Worm (Caenorhabditis elegans) whole organism, L1 larva: ENCODE measurements around the gene clec-168.

ENCODE experiments used
- C34B4.2 ChIP-seq: sonication (generic microtip); optimal IDR thresholded peaks from 2 replicates; lab custom pipeline; 2017; ENCODE audit warnings: mild to moderate bottlenecking, missing genetic modification characterization, missing compliant biosample characterization
- F16B12.6 ChIP-seq: fragments of 150-350 bp; optimal IDR thresholded peaks from 2 replicates; lab custom pipeline; 2014; ENCODE audit warnings: missing biosample characterization, missing genetic modification characterization
- ama-1 ChIP-seq: fragments of 150-350 bp; optimal IDR thresholded peaks from 2 replicates; lab custom pipeline; 2014
- lir-3 ChIP-seq: sonication (generic microtip); optimal IDR thresholded peaks from 2 replicates; lab custom pipeline; 2016; ENCODE audit warnings: mild to moderate bottlenecking, missing genetic modification characterization, moderate library complexity, missing compliant biosample characterization; ENCODE audit not compliant: poor library complexity
- nhr-28 ChIP-seq: fragments of 150-350 bp; optimal IDR thresholded peaks from 2 replicates; lab custom pipeline; 2014; ENCODE audit warnings: missing biosample characterization, missing genetic modification characterization
- skn-1 ChIP-seq: fragments of 150-350 bp; optimal IDR thresholded peaks from 2 replicates; lab custom pipeline; 2014; ENCODE audit warnings: missing biosample characterization, missing genetic modification characterization

- TF ChIP-seq C34B4.2 (no peak), lir-3 (tag; lab: Kevin White, UChicago) (no peak), skn-1 (tag; lab: Kevin White, UChicago) (no peak), nhr-28 (tag; lab: Kevin White, UChicago) (no peak), F16B12.6 (tag; lab: Kevin White, UChicago) (no peak), ama-1 (lab: Kevin White, UChicago) (no peak)
Measured at ce11 chrIV:1231589-1231988, 25.2 kb upstream of the clec-168 start, which contains the start of gene W09G12.6.
